Fruit fly (Drosophila melanogaster): ENCODE measurements around the gene CG9521.

The CG9521 gene

dm6 chrX:14839739-14840347, 13.2 kb downstream of the CG9521 start (continued):
- TF ChIP-seq lab (GFP tag; optimal IDR thresholded peaks at IDR 0.05): peak; percentile 71
- no peak for TF ChIP-seq Dp (GFP tag; optimal IDR thresholded peaks at IDR 0.05)
- peak; percentile 49 for TF ChIP-seq CG8944 (GFP tag; optimal IDR thresholded peaks at IDR 0.05)
- TF ChIP-seq vfl (GFP tag; optimal IDR thresholded peaks at IDR 0.05): no peak
- TF ChIP-seq jumu (GFP tag; optimal IDR thresholded peaks at IDR 0.05): peak; percentile 28
- TF ChIP-seq CrebB (tag; optimal IDR thresholded peaks at IDR 0.05): peak; percentile 23
- peak; percentile 26 for TF ChIP-seq oc (tag; optimal IDR thresholded peaks at IDR 0.05)
- peak; percentile 7 for TF ChIP-seq btn (GFP tag; optimal IDR thresholded peaks at IDR 0.05)
- TF ChIP-seq chinmo (GFP tag; IDR thresholded peaks at IDR 0.05; ENCODE audit: partially characterized antibody): 0 out of 4 replicates have a peak, but pooled peaks have one; percentile 68
- TF ChIP-seq CG12155 (GFP tag; optimal IDR thresholded peaks at IDR 0.05): peak; percentile 33
- no peak for TF ChIP-seq hbn (GFP tag; IDR thresholded peaks at IDR 0.05; ENCODE audit: partially characterized antibody)
- peak; percentile 39 for TF ChIP-seq HHEX (GFP tag; optimal IDR thresholded peaks at IDR 0.05)
- 0 out of 3 replicates have a peak, but pooled peaks have one; percentile 22 for TF ChIP-seq CG6175 (GFP tag; IDR thresholded peaks at IDR 0.05)
- peak in 1 of 2 experiments; percentile 92 for TF ChIP-seq Pdp1 (GFP tag; optimal IDR thresholded peaks at IDR 0.05)
- peak; percentile 47 for TF ChIP-seq CG4282 (GFP tag; optimal IDR thresholded peaks at IDR 0.05)
- peak; percentile 51; the same call in 1 of the 2 replicates for TF ChIP-seq HLH3B (GFP tag; IDR thresholded peaks at IDR 0.05)
- peak; percentile 42 for TF ChIP-seq HLH54F (GFP tag; optimal IDR thresholded peaks at IDR 0.05)
- peak; percentile 29 for TF ChIP-seq p53 (GFP tag; optimal IDR thresholded peaks at IDR 0.05)
- TF ChIP-seq disco-r (GFP tag; optimal IDR thresholded peaks at IDR 0.05): no peak
- TF ChIP-seq nom (GFP tag; optimal IDR thresholded peaks at IDR 0.05): no peak
- TF ChIP-seq CG3065 (GFP tag; optimal IDR thresholded peaks at IDR 0.05): no peak
- peak; percentile 3 for TF ChIP-seq CG4820 (GFP tag; optimal IDR thresholded peaks at IDR 0.05)
- TF ChIP-seq CG11398 (GFP tag; optimal IDR thresholded peaks at IDR 0.05): no peak
- no peak for TF ChIP-seq B-H2 (GFP tag; optimal IDR thresholded peaks at IDR 0.05)
- peak; percentile 23; the same call in 1 of the 2 replicates for TF ChIP-seq bowl (GFP tag; IDR thresholded peaks at IDR 0.05)
- TF ChIP-seq CG42726 (GFP tag; IDR thresholded peaks at IDR 0.05; ENCODE audit: partially characterized antibody): 0 out of 2 replicates have a peak, but pooled peaks have one; percentile 37
- peak; percentile 36; the same call in 1 of the 2 replicates for TF ChIP-seq CG11247 (GFP tag; IDR thresholded peaks at IDR 0.05)
- peak; percentile 67; the same call in 1 of the 2 replicates for TF ChIP-seq rib (GFP tag; IDR thresholded peaks at IDR 0.05)
- no peak for TF ChIP-seq esg (GFP tag; conservative IDR thresholded peaks at IDR 0.05)
- TF ChIP-seq Xrp1 (GFP tag; IDR thresholded peaks at IDR 0.05): peak; percentile 39; the same call in 1 of the 2 replicates
- no peak for TF ChIP-seq NC2α (GFP tag; optimal IDR thresholded peaks at IDR 0.05)
- peak; percentile 70 for TF ChIP-seq dysf (GFP tag; IDR thresholded peaks at IDR 0.05)
- peak; percentile 14; the same call in 1 of the 2 replicates for TF ChIP-seq E2f1 (GFP tag; IDR thresholded peaks at IDR 0.05)
- TF ChIP-seq her (GFP tag; optimal IDR thresholded peaks at IDR 0.05): peak; percentile 71
- TF ChIP-seq dimm (GFP tag; IDR thresholded peaks at IDR 0.05): no peak
- no peak for TF ChIP-seq gfzf (GFP tag; optimal IDR thresholded peaks at IDR 0.05)
- no peak for TF ChIP-seq Atf-2 (GFP tag; optimal IDR thresholded peaks at IDR 0.05)
- TF ChIP-seq al (GFP tag; IDR thresholded peaks at IDR 0.05): peak; percentile 61
- TF ChIP-seq CG14710 (tag; optimal IDR thresholded peaks at IDR 0.05): no peak
- TF ChIP-seq CG33213 (GFP tag; optimal IDR thresholded peaks at IDR 0.05): peak; percentile 15
- no peak for TF ChIP-seq cad (GFP tag; optimal IDR thresholded peaks at IDR 0.05)
- TF ChIP-seq CG14667 (GFP tag; IDR thresholded peaks at IDR 0.05): peak; percentile 41; the same call in 1 of the 2 replicates
- TF ChIP-seq cwo (GFP tag; optimal IDR thresholded peaks at IDR 0.05): peak; percentile 47
- TF ChIP-seq CG6272 (GFP tag; IDR thresholded peaks at IDR 0.05): no peak
- no peak for TF ChIP-seq CG6654 (GFP tag; optimal IDR thresholded peaks at IDR 0.05)
- no peak for TF ChIP-seq repo (GFP tag; optimal IDR thresholded peaks at IDR 0.05)
- no peak for TF ChIP-seq Awh (GFP tag; IDR thresholded peaks at IDR 0.05)
- TF ChIP-seq CG15696 (tag; optimal IDR thresholded peaks at IDR 0.05): no peak
- TF ChIP-seq CG9437 (GFP tag; optimal IDR thresholded peaks at IDR 0.05): no peak
- no peak for TF ChIP-seq danr (GFP tag; IDR thresholded peaks at IDR 0.05)

All from whole organism, embryonic.